Fruit fly (Drosophila melanogaster): ENCODE measurements around the gene CG4287.

CG4287 gene

dm6 chr3R:16009030-16009429 lies 45.4 kb upstream of the CG4287 start, which contains the start of gene GATAe (continued):
- TF ChIP-seq CG17802 (tag; optimal IDR thresholded peaks at IDR 0.05) = no peak
- TF ChIP-seq CG4328 (GFP tag; optimal IDR thresholded peaks at IDR 0.05) = no peak
- TF ChIP-seq CG4404 (GFP tag; IDR thresholded peaks at IDR 0.05) = no peak
- TF ChIP-seq Abd-B (GFP tag; optimal IDR thresholded peaks at IDR 0.05) = no peak
- no peak for TF ChIP-seq CG8290 (GFP tag; optimal IDR thresholded peaks at IDR 0.05)
- TF ChIP-seq CG8290 (tag; optimal IDR thresholded peaks at IDR 0.05) = peak in 1 of 2 experiments; percentile 17
- TF ChIP-seq eve (GFP tag; optimal IDR thresholded peaks at IDR 0.05) = no peak
- TF ChIP-seq Nf-YC (tag; optimal IDR thresholded peaks at IDR 0.05) = peak; percentile 20
- TF ChIP-seq sd (tag; optimal IDR thresholded peaks at IDR 0.05) = no peak
- TF ChIP-seq oc (tag; optimal IDR thresholded peaks at IDR 0.05) = no peak
- no peak for TF ChIP-seq B-H2 (GFP tag; optimal IDR thresholded peaks at IDR 0.05)
- TF ChIP-seq Pdp1 (GFP tag; optimal IDR thresholded peaks at IDR 0.05) = peak in 1 of 2 experiments; percentile 2
- 0 out of 3 replicates have a peak, but pooled peaks have one; percentile 24 for TF ChIP-seq vnd (GFP tag; IDR thresholded peaks at IDR 0.05; ENCODE audit: partially characterized antibody)
- TF ChIP-seq CG12299 (tag; optimal IDR thresholded peaks at IDR 0.05) = no peak
- TF ChIP-seq H15 (GFP tag; IDR thresholded peaks at IDR 0.05) = no peak
- no peak for TF ChIP-seq Chrac-16 (GFP tag; optimal IDR thresholded peaks at IDR 0.05)
- TF ChIP-seq gfzf (GFP tag; optimal IDR thresholded peaks at IDR 0.05) = no peak
- TF ChIP-seq fu2 (GFP tag; optimal IDR thresholded peaks at IDR 0.05) = no peak
- no peak for TF ChIP-seq CkIIα-i1 (GFP tag; IDR thresholded peaks at IDR 0.05)
- no peak for TF ChIP-seq toy (GFP tag; IDR thresholded peaks at IDR 0.05)
- no peak for TF ChIP-seq btn (GFP tag; optimal IDR thresholded peaks at IDR 0.05)
- TF ChIP-seq ken (GFP tag; IDR thresholded peaks at IDR 0.05) = no peak
- no peak for TF ChIP-seq so (GFP tag; IDR thresholded peaks at IDR 0.05)
- no peak for TF ChIP-seq Kr (GFP tag; optimal IDR thresholded peaks at IDR 0.05)
- no peak for TF ChIP-seq Mad (GFP tag; optimal IDR thresholded peaks at IDR 0.05)
- no peak for TF ChIP-seq ems (GFP tag; optimal IDR thresholded peaks at IDR 0.05)
- no peak for TF ChIP-seq HmgD (GFP tag; optimal IDR thresholded peaks at IDR 0.05)
- no peak for TF ChIP-seq Jarid2 (GFP tag; optimal IDR thresholded peaks at IDR 0.05)
- TF ChIP-seq aop (GFP tag; IDR thresholded peaks at IDR 0.05) = no peak
- TF ChIP-seq CG13894 (tag; optimal IDR thresholded peaks at IDR 0.05) = no peak
- no peak for TF ChIP-seq CG6813 (GFP tag; optimal IDR thresholded peaks at IDR 0.05)
- no peak for TF ChIP-seq hth (optimal IDR thresholded peaks at IDR 0.05)
- no peak for TF ChIP-seq CG4730 (GFP tag; IDR thresholded peaks at IDR 0.05)
- no peak for TF ChIP-seq Hmr (GFP tag; optimal IDR thresholded peaks at IDR 0.05)
- no peak for TF ChIP-seq Dfd (GFP tag; optimal IDR thresholded peaks at IDR 0.05)
- TF ChIP-seq jumu (GFP tag; optimal IDR thresholded peaks at IDR 0.05) = no peak
- TF ChIP-seq pros (GFP tag; optimal IDR thresholded peaks at IDR 0.05) = no peak
- no peak for TF ChIP-seq Dp (GFP tag; optimal IDR thresholded peaks at IDR 0.05)
- TF ChIP-seq CG15073 (GFP tag; optimal IDR thresholded peaks at IDR 0.05) = no peak
- no peak for TF ChIP-seq kni (GFP tag; optimal IDR thresholded peaks at IDR 0.05)
- TF ChIP-seq nerfin-1 (tag; optimal IDR thresholded peaks at IDR 0.05) = no peak
- TF ChIP-seq exex (tag; optimal IDR thresholded peaks at IDR 0.05) = peak; percentile 50
- peak; percentile 27 for TF ChIP-seq kay (GFP tag; optimal IDR thresholded peaks at IDR 0.05)
- TF ChIP-seq CG17328 (GFP tag; IDR thresholded peaks at IDR 0.05) = no peak
- 0 out of 2 replicates have a peak, but pooled peaks have one; percentile 14 for TF ChIP-seq bbx (GFP tag; IDR thresholded peaks at IDR 0.05; ENCODE audit: partially characterized antibody)
- peak; percentile 48 for TF ChIP-seq Sry-β (GFP tag; optimal IDR thresholded peaks at IDR 0.05)
- TF ChIP-seq sim (GFP tag; IDR thresholded peaks at IDR 0.05) = 0 out of 2 replicates have a peak, but pooled peaks have one; percentile 40
- TF ChIP-seq sens (GFP tag) = no peak
- TF ChIP-seq salm (tag; optimal IDR thresholded peaks at IDR 0.05) = no peak
- no peak for TF ChIP-seq Ets97D (GFP tag; optimal IDR thresholded peaks at IDR 0.05)
- TF ChIP-seq seq (GFP tag; IDR thresholded peaks at IDR 0.05) = no peak
- no peak for TF ChIP-seq Fer3 (tag; optimal IDR thresholded peaks at IDR 0.05)
